Worm (Caenorhabditis elegans) whole organism, late embryonic: ENCODE results near the gene srh-138.

Source experiments
- ceh-9 ChIP-seq: sonication (generic microtip); optimal IDR thresholded peaks from 2 replicates; lab custom pipeline; 2016; ENCODE audit warnings: mild to moderate bottlenecking, missing genetic modification characterization, inconsistent platforms, missing compliant biosample characterization
- pros-1 ChIP-seq: fragments of 150-350 bp; optimal IDR thresholded peaks from 2 replicates; lab custom pipeline; 2014; ENCODE audit warnings: missing biosample characterization, missing genetic modification reagents, missing genetic modification characterization
- tbx-2 ChIP-seq: sonication (generic microtip); optimal IDR thresholded peaks from 2 replicates; lab custom pipeline; 2016; ENCODE audit warnings: missing genetic modification characterization, missing compliant biosample characterization

DNA sequence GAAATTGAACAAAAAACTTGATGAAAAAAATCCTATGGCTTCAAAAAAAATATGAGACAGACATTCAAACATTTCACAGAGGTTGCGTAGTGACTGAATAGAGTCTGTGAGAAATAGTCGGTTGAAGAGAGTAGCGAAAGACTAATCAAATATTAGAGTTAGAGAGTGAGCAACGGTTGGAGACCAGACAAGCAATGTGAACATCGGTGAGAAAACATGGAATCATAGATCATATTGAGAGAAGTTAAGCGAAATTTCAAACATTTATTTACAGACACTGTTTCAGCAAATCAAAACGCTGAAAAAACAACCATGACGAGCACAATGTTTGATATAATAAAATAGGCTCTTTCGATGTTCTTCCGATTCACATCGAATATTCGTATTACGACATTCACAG lies 35.8 kb upstream of the srh-138 start:
- no peak for TF ChIP-seq tbx-2
- no peak for TF ChIP-seq ceh-9 (tag; lab: Kevin White, UChicago)
- no peak for TF ChIP-seq pros-1 (tag; lab: Kevin White, UChicago)
